Fruit fly (Drosophila melanogaster) whole organism, adult: ENCODE results near the gene hop.

Experiments used
- CG11617 ChIP-seq: fragments of 200-800 bp; sonication (Bioruptor generic); optimal IDR thresholded peaks from 2 replicates; lab custom pipeline; 2017; ENCODE audit warnings: mild to moderate bottlenecking, missing biosample characterization, missing genetic modification reagents, missing genetic modification characterization
- CG12768 ChIP-seq: fragments of 200-800 bp; sonication (Bioruptor generic); optimal IDR thresholded peaks from 2 replicates; lab custom pipeline; 2017; ENCODE audit warnings: missing biosample characterization, missing genetic modification characterization, mild to moderate bottlenecking, moderate library complexity, missing genetic modification reagents
- CG14711 ChIP-seq: fragments of 200-800 bp; sonication (Bioruptor generic); optimal IDR thresholded peaks from 2 replicates; lab custom pipeline; 2018; ENCODE audit warnings: missing biosample characterization, mild to moderate bottlenecking, missing genetic modification characterization, moderate library complexity
- CG1620 ChIP-seq: fragments of 200-800 bp; sonication (Bioruptor generic); optimal IDR thresholded peaks from 2 replicates; lab custom pipeline; 2016; ENCODE audit warnings: missing biosample characterization, missing genetic modification characterization
- CG33017 ChIP-seq: fragments of 200-800 bp; sonication (Bioruptor generic); optimal IDR thresholded peaks from 2 replicates; lab custom pipeline; 2018; ENCODE audit warnings: missing biosample characterization, mild to moderate bottlenecking, missing genetic modification characterization, moderate library complexity
- CG5204 ChIP-seq: fragments of 200-800 bp; sonication (Bioruptor generic); optimal IDR thresholded peaks from 2 replicates; lab custom pipeline; 2016; ENCODE audit warnings: missing biosample characterization, missing genetic modification characterization
- CG7045 ChIP-seq: fragments of 200-800 bp; sonication (Bioruptor generic); optimal IDR thresholded peaks from 2 replicates; lab custom pipeline; 2017; ENCODE audit warnings: missing biosample characterization, mild to moderate bottlenecking, missing genetic modification characterization
- CG7101 ChIP-seq: fragments of 200-800 bp; sonication (Bioruptor generic); optimal IDR thresholded peaks from 2 replicates; lab custom pipeline; 2018; ENCODE audit warnings: missing biosample characterization, mild to moderate bottlenecking, missing genetic modification characterization, moderate library complexity
- Clk ChIP-seq: fragments of 200-800 bp; sonication (Bioruptor generic); optimal IDR thresholded peaks from 2 replicates; lab custom pipeline; 2017; ENCODE audit warnings: missing biosample characterization, missing genetic modification characterization
- Crg-1 ChIP-seq: fragments of 200-800 bp; sonication (Bioruptor generic); optimal IDR thresholded peaks from 2 replicates; lab custom pipeline; 2016; ENCODE audit warnings: missing biosample characterization, missing genetic modification characterization
- Hr96 ChIP-seq: fragments of 200-800 bp; sonication (Bioruptor generic); optimal IDR thresholded peaks from 2 replicates; lab custom pipeline; 2016; ENCODE audit warnings: missing biosample characterization, missing genetic modification characterization
- Mnt ChIP-seq: fragments of 200-800 bp; sonication (Bioruptor generic); optimal IDR thresholded peaks from 2 replicates; lab custom pipeline; 2016; ENCODE audit warnings: missing biosample characterization, mild to moderate bottlenecking, missing genetic modification characterization
- bab1 ChIP-seq: fragments of 200-800 bp; sonication (Bioruptor generic); optimal IDR thresholded peaks from 3 replicates; lab custom pipeline; 2019; ENCODE audit warnings: missing biosample characterization, mild to moderate bottlenecking, missing genetic modification characterization, moderate library complexity
- cic ChIP-seq: fragments of 200-800 bp; sonication (Bioruptor generic); optimal IDR thresholded peaks from 2 replicates; lab custom pipeline; 2017; ENCODE audit warnings: missing biosample characterization, mild to moderate bottlenecking, missing genetic modification characterization, moderate library complexity
- cnc ChIP-seq, 2 experiments: fragments of >200 bp; optimal IDR thresholded peaks; 2 replicates each; lab custom pipeline; 2017
- kay ChIP-seq: fragments of 200-800 bp; sonication (Bioruptor generic); peaks from one replicate; lab custom pipeline; 2016; ENCODE audit warnings: missing biosample characterization, missing genetic modification characterization, borderline replicate concordance
- ovo ChIP-seq: fragments of 200-800 bp; sonication (Bioruptor generic); optimal IDR thresholded peaks from 2 replicates; lab custom pipeline; 2016; ENCODE audit warnings: missing biosample characterization, missing genetic modification characterization
- pad ChIP-seq: fragments of 200-800 bp; sonication (Bioruptor generic); optimal IDR thresholded peaks from 3 replicates; lab custom pipeline; 2017; ENCODE audit warnings: missing biosample characterization, missing genetic modification characterization, mild to moderate bottlenecking, moderate library complexity, missing genetic modification reagents
- tj ChIP-seq: fragments of 200-800 bp; sonication (Bioruptor generic); optimal IDR thresholded peaks from 3 replicates; lab custom pipeline; 2017; ENCODE audit warnings: missing biosample characterization, mild to moderate bottlenecking, missing genetic modification characterization, moderate library complexity
- toe ChIP-seq: fragments of 200-800 bp; sonication (Bioruptor generic); optimal IDR thresholded peaks from 2 replicates; lab custom pipeline; 2016; ENCODE audit warnings: missing biosample characterization, missing genetic modification characterization

hop gene

DNA sequence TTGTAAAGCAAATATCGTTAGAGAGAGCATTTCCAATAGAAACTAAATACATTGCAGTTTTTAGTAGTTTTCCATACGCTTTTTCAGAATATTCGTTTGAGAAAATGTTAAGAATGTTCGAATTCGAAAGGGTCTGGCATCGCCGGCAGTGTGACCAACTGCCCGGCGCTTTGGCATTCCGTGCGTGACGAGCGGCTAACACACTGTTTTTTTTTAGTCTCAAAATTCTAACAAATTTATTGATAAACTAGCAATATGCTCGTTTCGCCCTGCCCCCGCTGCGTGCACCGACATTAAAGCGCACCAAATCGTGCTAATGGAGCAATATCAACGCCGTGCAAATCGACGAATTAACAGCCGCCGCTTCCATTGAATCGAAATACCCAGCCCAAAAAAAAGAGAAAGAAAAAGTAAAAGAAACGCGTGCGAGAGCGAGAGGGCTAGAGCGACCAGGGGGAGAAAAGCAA, 12.2 kb downstream of the hop start, which contains the start of gene dsh:
TSS of gene dsh (plus strand) at position 174 of the 467 bp plus-strand sequence.
- TF ChIP-seq kay (GFP tag; lab: Kevin White, UChicago), result no peak
- TF ChIP-seq CG5204 (GFP tag; lab: Kevin White, UChicago), result no peak
- peak; percentile 43 for TF ChIP-seq Mnt (GFP tag; lab: Kevin White, UChicago)
- no peak for TF ChIP-seq CG7045 (GFP tag; lab: Kevin White, UChicago)
- no peak for TF ChIP-seq toe
- TF ChIP-seq ovo (GFP tag; lab: Kevin White, UChicago), result no peak
- TF ChIP-seq CG12768 (GFP tag; lab: Kevin White, UChicago), result no peak
- no peak for TF ChIP-seq Clk (GFP tag; lab: Kevin White, UChicago)
- peak; percentile 5 for TF ChIP-seq pad (GFP tag; lab: Kevin White, UChicago)
- peak; percentile 7 for TF ChIP-seq Crg-1
- TF ChIP-seq bab1 (GFP tag; lab: Kevin White, UChicago), result peak; percentile 62
- peak; percentile 39 for TF ChIP-seq CG14711 (tag; lab: Kevin White, UChicago)
- no peak for TF ChIP-seq CG33017 (tag; lab: Kevin White, UChicago)
- no peak for TF ChIP-seq CG1620 (GFP tag; lab: Kevin White, UChicago)
- no peak for TF ChIP-seq cnc (optimal IDR thresholded peaks at IDR 0.05; lab: Kevin White, UChicago)
- no peak for TF ChIP-seq cic (GFP tag; lab: Kevin White, UChicago)
- TF ChIP-seq CG7101 (tag; lab: Kevin White, UChicago), result peak; percentile 35
- TF ChIP-seq Hr96 (GFP tag; lab: Kevin White, UChicago), result no peak
- TF ChIP-seq CG11617, result peak; percentile 29
- TF ChIP-seq tj (GFP tag; lab: Kevin White, UChicago), result no peak

DNA sequence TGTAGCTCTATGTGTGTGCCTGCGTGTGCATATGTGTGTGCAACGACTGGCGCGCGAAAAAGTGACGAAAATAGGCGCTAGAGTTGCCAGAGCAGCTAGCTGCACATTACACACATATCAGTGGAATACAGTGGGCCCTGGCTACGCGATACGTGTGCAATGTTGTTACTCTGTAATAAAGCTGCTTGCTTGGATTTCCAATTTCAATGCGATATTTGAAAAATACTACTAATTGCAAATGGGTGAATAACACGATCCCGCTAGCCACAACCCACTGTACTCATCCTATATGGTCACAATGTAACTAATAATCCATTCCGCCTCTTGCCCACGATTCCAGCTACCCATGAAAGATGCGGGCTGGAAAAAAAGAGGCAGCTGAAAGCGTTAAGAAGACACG, 16.5 kb downstream of the hop start:
- no peak for TF ChIP-seq kay (GFP tag; lab: Kevin White, UChicago)
- peak; percentile 94 for TF ChIP-seq CG7045 (GFP tag; lab: Kevin White, UChicago)
- TF ChIP-seq CG33017 (tag; lab: Kevin White, UChicago), result peak; percentile 92
- TF ChIP-seq pad (GFP tag; lab: Kevin White, UChicago), result peak; percentile 81
- TF ChIP-seq Clk (GFP tag; lab: Kevin White, UChicago), result peak; percentile 89
- peak; percentile 85 for TF ChIP-seq Mnt (GFP tag; lab: Kevin White, UChicago)
- peak; percentile 92 for TF ChIP-seq toe
- peak; percentile 74 for TF ChIP-seq cic (GFP tag; lab: Kevin White, UChicago)
- TF ChIP-seq bab1 (GFP tag; lab: Kevin White, UChicago), result peak; percentile 98
- no peak for TF ChIP-seq cnc (optimal IDR thresholded peaks at IDR 0.05; lab: Kevin White, UChicago)
- TF ChIP-seq CG14711 (tag; lab: Kevin White, UChicago), result peak; percentile 91
- peak; percentile 83 for TF ChIP-seq CG5204 (GFP tag; lab: Kevin White, UChicago)
- TF ChIP-seq tj (GFP tag; lab: Kevin White, UChicago), result peak; percentile 69
- peak; percentile 85 for TF ChIP-seq CG11617
- peak; percentile 96 for TF ChIP-seq CG12768 (GFP tag; lab: Kevin White, UChicago)
- TF ChIP-seq ovo (GFP tag; lab: Kevin White, UChicago), result peak; percentile 42
- TF ChIP-seq CG7101 (tag; lab: Kevin White, UChicago), result peak; percentile 95
- peak; percentile 91 for TF ChIP-seq Crg-1
- TF ChIP-seq Hr96 (GFP tag; lab: Kevin White, UChicago), result no peak
- peak; percentile 92 for TF ChIP-seq CG1620 (GFP tag; lab: Kevin White, UChicago)

DNA sequence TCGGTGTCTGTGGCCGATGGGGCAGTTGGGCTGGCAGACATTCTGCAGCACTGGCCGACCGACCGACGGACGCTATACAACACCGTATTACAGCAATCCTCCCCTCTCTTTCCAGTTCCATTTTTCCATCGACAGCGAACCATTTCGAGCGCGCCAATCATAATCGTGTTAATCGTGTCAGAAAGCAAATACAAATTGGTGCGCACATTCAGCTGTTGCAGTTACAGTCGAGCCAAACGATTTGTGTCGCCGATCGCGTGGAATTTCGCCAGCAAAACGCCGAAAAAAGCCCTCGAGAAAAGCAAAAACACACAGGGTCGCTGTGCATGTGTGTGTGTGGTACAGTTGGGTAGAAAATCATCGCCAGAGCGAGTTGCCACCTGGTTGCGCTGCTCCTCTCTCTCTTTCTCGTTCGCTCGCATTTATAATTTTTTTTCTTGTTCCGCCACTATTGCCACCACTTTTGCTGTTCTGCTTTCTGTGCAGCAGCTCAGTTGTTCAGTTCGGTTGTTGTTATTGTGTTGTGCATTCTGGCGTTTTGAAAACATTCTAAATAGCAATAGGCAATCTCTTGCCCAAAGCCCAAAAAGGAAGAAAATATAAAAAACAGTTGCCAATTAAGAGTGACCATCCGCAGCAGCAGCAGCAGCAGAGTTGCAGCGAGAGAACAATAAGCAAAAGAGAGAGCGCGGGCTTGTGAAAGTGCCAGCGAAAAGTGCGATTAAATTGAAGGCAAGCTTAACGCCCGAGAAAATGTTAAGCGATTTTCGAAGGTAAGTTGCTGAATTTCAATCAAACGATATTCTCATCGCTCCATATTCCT, 17.2 kb downstream of the hop start, which contains the start of gene CG1737:
TSS of gene CG1737 (plus strand) at position 104 of the 823 bp plus-strand sequence.
- TF ChIP-seq cnc (optimal IDR thresholded peaks at IDR 0.05; lab: Kevin White, UChicago) (no peak), bab1 (GFP tag; lab: Kevin White, UChicago) (peak; percentile 28), CG7101 (tag; lab: Kevin White, UChicago) (peak; percentile 44), CG1620 (GFP tag; lab: Kevin White, UChicago) (peak; percentile 83), CG33017 (tag; lab: Kevin White, UChicago) (no peak), tj (GFP tag; lab: Kevin White, UChicago) (no peak), pad (GFP tag; lab: Kevin White, UChicago) (peak; percentile 94), Hr96 (GFP tag; lab: Kevin White, UChicago) (peak; percentile 62), CG11617 (peak; percentile 11), CG7045 (GFP tag; lab: Kevin White, UChicago) (no peak), CG12768 (GFP tag; lab: Kevin White, UChicago) (peak; percentile 47), CG5204 (GFP tag; lab: Kevin White, UChicago) (no peak), ovo (GFP tag; lab: Kevin White, UChicago) (peak; percentile 80), Crg-1 (peak; percentile 60), cic (GFP tag; lab: Kevin White, UChicago) (peak; percentile 17), Mnt (GFP tag; lab: Kevin White, UChicago) (peak; percentile 79), Clk (GFP tag; lab: Kevin White, UChicago) (no peak), CG14711 (tag; lab: Kevin White, UChicago) (peak; percentile 99)

DNA sequence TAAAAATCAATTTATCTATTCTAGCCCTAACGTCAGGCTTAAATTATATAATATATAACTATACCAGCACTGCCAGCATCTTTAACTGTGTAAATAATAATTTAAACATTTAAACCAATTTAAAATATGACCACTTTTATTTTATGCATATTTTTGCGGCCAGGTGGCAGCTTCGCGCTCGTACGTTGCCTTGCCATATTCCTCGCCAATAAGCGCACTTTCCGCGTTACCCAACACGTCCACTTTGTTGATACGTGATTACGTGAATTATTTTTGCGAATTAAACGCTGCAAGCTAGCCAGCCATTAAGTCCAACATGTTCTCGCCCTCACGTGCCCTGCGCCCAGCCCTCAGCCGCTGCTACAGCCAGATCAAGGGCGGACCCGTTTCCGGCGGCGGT, 18.1 kb downstream of the hop start, which contains the start of gene NdufV3:
TSS of gene NdufV3 (plus strand) at position 219 of the 400 bp plus-strand sequence.
- TF ChIP-seq CG7101 (tag; lab: Kevin White, UChicago) (peak; percentile 69), CG14711 (tag; lab: Kevin White, UChicago) (peak; percentile 66), Mnt (GFP tag; lab: Kevin White, UChicago) (peak; percentile 75), CG5204 (GFP tag; lab: Kevin White, UChicago) (peak; percentile 2), bab1 (GFP tag; lab: Kevin White, UChicago) (peak; percentile 43), CG33017 (tag; lab: Kevin White, UChicago) (no peak), CG1620 (GFP tag; lab: Kevin White, UChicago) (peak; percentile 61), Crg-1 (peak; percentile 59), tj (GFP tag; lab: Kevin White, UChicago) (no peak), cnc (optimal IDR thresholded peaks at IDR 0.05; lab: Kevin White, UChicago) (no peak), ovo (GFP tag; lab: Kevin White, UChicago) (no peak), toe (peak; percentile 37), kay (GFP tag; lab: Kevin White, UChicago) (no peak)
